Worm (Caenorhabditis elegans): ENCODE results near the gene hlh-34.

hlh-34 gene

ce11 chrV:13660115-13660514 is 47.1 kb downstream of the hlh-34 start:
- TF ChIP-seq efl-1 (GFP tag; optimal IDR thresholded peaks at IDR 0.05) (no peak), xnd-1 (tag; optimal IDR thresholded peaks at IDR 0.05) (peak; percentile 80), lsl-1 (GFP tag; optimal IDR thresholded peaks at IDR 0.05) (peak; percentile 90), die-1 (tag; optimal IDR thresholded peaks at IDR 0.05) (no peak), nfya-1 (tag; optimal IDR thresholded peaks at IDR 0.05; ENCODE audit: borderline replicate concordance, insufficient read depth) (no peak), nhr-27 (tag; optimal IDR thresholded peaks at IDR 0.05) (no peak), F33H1.4 (GFP tag; IDR thresholded peaks at IDR 0.05) (peak; percentile 88), lin-54 (GFP tag; optimal IDR thresholded peaks at IDR 0.05) (peak; percentile 37), madf-8 (GFP tag; conservative IDR thresholded peaks at IDR 0.05) (peak; percentile 63), madf-6 (GFP tag; IDR thresholded peaks at IDR 0.05) (peak; percentile 88), hsf-1 (GFP tag; IDR thresholded peaks at IDR 0.05) (peak; percentile 16; the same call in 1 of the 2 replicates), D2030.7 (GFP tag; IDR thresholded peaks at IDR 0.05) (peak; percentile 42; the same call in 1 of the 2 replicates)

ce11 chrV:13659219-13659618 is 48.0 kb downstream of the hlh-34 start:
- TF ChIP-seq madf-8 (GFP tag; conservative IDR thresholded peaks at IDR 0.05): no peak
- TF ChIP-seq tbp1 (GFP tag; optimal IDR thresholded peaks at IDR 0.05): peak; percentile 8

ce11 chrV:13658577-13658976 is 48.6 kb downstream of the hlh-34 start:
- TF ChIP-seq ekl-4 (GFP tag; IDR thresholded peaks at IDR 0.05): peak; percentile 66
- peak; percentile 24 for TF ChIP-seq ztf-18 (tag; optimal IDR thresholded peaks at IDR 0.05)
- TF ChIP-seq hsf-1 (GFP tag; IDR thresholded peaks at IDR 0.05): no peak
- peak; percentile 82 for TF ChIP-seq cebp-1 (GFP tag; IDR thresholded peaks at IDR 0.05)
- TF ChIP-seq cebp-1 (tag; optimal IDR thresholded peaks at IDR 0.05): peak; percentile 91
- TF ChIP-seq hlh-12 (tag; optimal IDR thresholded peaks at IDR 0.05): no peak
- no peak for TF ChIP-seq efl-1 (GFP tag; optimal IDR thresholded peaks at IDR 0.05)
- peak; percentile 67; the same call in 1 of the 2 replicates for TF ChIP-seq ztf-6 (GFP tag; IDR thresholded peaks at IDR 0.05)
- TF ChIP-seq C06A6.2 (GFP tag; conservative IDR thresholded peaks at IDR 0.05): peak; percentile 87
- peak; percentile 37; the same call in 1 of the 2 replicates for TF ChIP-seq madf-6 (GFP tag; IDR thresholded peaks at IDR 0.05)
- TF ChIP-seq ztf-22 (GFP tag; optimal IDR thresholded peaks at IDR 0.05): peak; percentile 96
- TF ChIP-seq K12H6.12 (tag; optimal IDR thresholded peaks at IDR 0.05): peak; percentile 84
- TF ChIP-seq lin-26 (GFP tag; IDR thresholded peaks at IDR 0.05): peak; percentile 79
- peak; percentile 89 for TF ChIP-seq tlf-1 (GFP tag; optimal IDR thresholded peaks at IDR 0.05)
- peak; percentile 76 for TF ChIP-seq Y95B8A.8 (GFP tag; IDR thresholded peaks at IDR 0.05)
- no peak; the same call in 1 of the 2 replicates for TF ChIP-seq Y56A3A.18 (GFP tag; IDR thresholded peaks at IDR 0.05)
- no peak for TF ChIP-seq snpc-1.3 (tag; optimal IDR thresholded peaks at IDR 0.05; ENCODE audit: insufficient read depth)
- TF ChIP-seq F22D6.2 (tag; optimal IDR thresholded peaks at IDR 0.05): peak; percentile 94
- no peak for TF ChIP-seq aptf-2 (GFP tag; conservative IDR thresholded peaks at IDR 0.05)
- no peak for TF ChIP-seq lag-1 (GFP tag; IDR thresholded peaks at IDR 0.05)
- peak; percentile 78 for TF ChIP-seq attf-5 (GFP tag; optimal IDR thresholded peaks at IDR 0.05)
- no peak; the same call in none of the 2 replicates for TF ChIP-seq B0336.3 (GFP tag; IDR thresholded peaks at IDR 0.05)
- TF ChIP-seq lin-40 (tag; optimal IDR thresholded peaks at IDR 0.05): peak; percentile 92
- peak; percentile 60 for TF ChIP-seq ama-1 (optimal IDR thresholded peaks at IDR 0.05)
- TF ChIP-seq ama-1 (GFP tag; optimal IDR thresholded peaks at IDR 0.05): no peak
- no peak for TF ChIP-seq snpc-4 (GFP tag; optimal IDR thresholded peaks at IDR 0.05)
- peak in 2 of 4 experiments; percentile 28 to 51 for TF ChIP-seq snpc-4 (tag; optimal IDR thresholded peaks at IDR 0.05)
- TF ChIP-seq zfh-2 (GFP tag; conservative IDR thresholded peaks at IDR 0.05): peak; percentile 61; the same call in 1 of the 2 replicates
- no peak for TF ChIP-seq ztf-25 (GFP tag; IDR thresholded peaks at IDR 0.05)
- peak; percentile 97 for TF ChIP-seq somi-1 (GFP tag; optimal IDR thresholded peaks at IDR 0.05)
- no peak for TF ChIP-seq ceh-58 (GFP tag; IDR thresholded peaks at IDR 0.05)
- TF ChIP-seq let-607 (tag; optimal IDR thresholded peaks at IDR 0.05): peak; percentile 79 to 82
- no peak for TF ChIP-seq nfya-1 (tag; optimal IDR thresholded peaks at IDR 0.05; ENCODE audit: borderline replicate concordance, insufficient read depth)
- peak; percentile 90; the same call in 1 of the 2 replicates for TF ChIP-seq F37B4.10 (GFP tag; IDR thresholded peaks at IDR 0.05)
- no peak for TF ChIP-seq nhr-27 (tag; optimal IDR thresholded peaks at IDR 0.05)
- TF ChIP-seq Y53G8AR.9 (GFP tag; conservative IDR thresholded peaks at IDR 0.05): peak; percentile 84
- TF ChIP-seq Y53F4B.3 (GFP tag; IDR thresholded peaks at IDR 0.05): no peak

All from whole organism, young adult.